Fruit fly (Drosophila melanogaster) whole organism, embryonic: ENCODE results near the gene Df31.

Experiments
- Atf3 ChIP-seq: fragments of 200-800 bp; sonication (Bioruptor generic); optimal IDR thresholded peaks from 3 replicates; lab custom pipeline; 2016; ENCODE audit warnings: missing biosample characterization, missing genetic modification characterization
- Atf6 ChIP-seq: fragments of 200-800 bp; sonication (Bioruptor generic); IDR thresholded peaks from 2 replicates; pipeline ENCODE4 v1.3.6; 2022; ENCODE audit warnings: missing biosample characterization, missing genetic modification characterization
- Awh ChIP-seq: fragments of 200-800 bp; sonication (Bioruptor generic); IDR thresholded peaks from 2 replicates; pipeline ENCODE4, ENCODE4 v1.3.6; 2022; ENCODE audit warnings: missing biosample characterization, missing genetic modification characterization
- CG10462 ChIP-seq: fragments of 200-800 bp; sonication (Bioruptor generic); optimal IDR thresholded peaks from 2 replicates; lab custom pipeline; 2016; ENCODE audit warnings: missing biosample characterization, missing genetic modification characterization
- CG12942 ChIP-seq: fragments of 200-800 bp; sonication (Bioruptor generic); optimal IDR thresholded peaks from 3 replicates; lab custom pipeline; 2016; ENCODE audit warnings: missing biosample characterization, missing genetic modification characterization
- CG13894 ChIP-seq: fragments of 200-800 bp; sonication (Bioruptor generic); optimal IDR thresholded peaks from 3 replicates; lab custom pipeline; 2018; ENCODE audit warnings: missing biosample characterization, mild to moderate bottlenecking, missing genetic modification characterization, moderate library complexity
- CG1529 ChIP-seq: fragments of 200-800 bp; sonication (Bioruptor generic); optimal IDR thresholded peaks from 3 replicates; lab custom pipeline; 2018; ENCODE audit warnings: missing biosample characterization, missing genetic modification characterization
- CG17385 ChIP-seq: fragments of 200-800 bp; sonication (Bioruptor generic); optimal IDR thresholded peaks from 3 replicates; lab custom pipeline; 2018; ENCODE audit warnings: missing biosample characterization, mild to moderate bottlenecking, missing genetic modification characterization
- CG1792 ChIP-seq: fragments of 200-800 bp; sonication (Bioruptor generic); optimal IDR thresholded peaks from 2 replicates; lab custom pipeline; 2016; ENCODE audit warnings: missing biosample characterization, missing genetic modification characterization
- CG18011 ChIP-seq: fragments of 200-800 bp; sonication (Bioruptor generic); optimal IDR thresholded peaks from 2 replicates; lab custom pipeline; 2017; ENCODE audit warnings: missing biosample characterization, missing genetic modification characterization, mild to moderate bottlenecking, moderate library complexity, missing genotype
- CG2116 ChIP-seq: fragments of 200-800 bp; sonication (Bioruptor generic); optimal IDR thresholded peaks from 3 replicates; lab custom pipeline; 2018; ENCODE audit warnings: missing biosample characterization, mild to moderate bottlenecking, missing genetic modification characterization
- CG2199 ChIP-seq: fragments of 200-800 bp; sonication (Bioruptor generic); IDR thresholded peaks from 3 replicates; pipeline ENCODE4 v1.3.6; 2022; ENCODE audit warnings: missing biosample characterization, missing genetic modification characterization
- CG2712 ChIP-seq: fragments of 200-800 bp; optimal IDR thresholded peaks from 3 replicates; lab custom pipeline; 2019; ENCODE audit warnings: missing biosample characterization, mild to moderate bottlenecking, missing genetic modification characterization, moderate library complexity
- CG31441 ChIP-seq: fragments of 200-800 bp; sonication (Bioruptor generic); IDR thresholded peaks from 2 replicates; pipeline ENCODE4 v1.3.6; 2022; ENCODE audit warnings: missing biosample characterization, missing genetic modification characterization
- CG3407 ChIP-seq: fragments of 200-800 bp; sonication (Bioruptor generic); optimal IDR thresholded peaks from 2 replicates; lab custom pipeline; 2018; ENCODE audit warnings: missing biosample characterization, mild to moderate bottlenecking, missing genetic modification characterization
- CG6813 ChIP-seq: fragments of 200-800 bp; sonication (Bioruptor generic); optimal IDR thresholded peaks from 2 replicates; lab custom pipeline; 2017; ENCODE audit warnings: missing biosample characterization, missing genetic modification characterization, mild to moderate bottlenecking, moderate library complexity, missing genetic modification reagents
- CG7271 ChIP-seq: fragments of 200-800 bp; sonication (Bioruptor generic); optimal IDR thresholded peaks from 2 replicates; lab custom pipeline; 2018; ENCODE audit warnings: missing biosample characterization, mild to moderate bottlenecking, missing genetic modification characterization, moderate library complexity
- CG7556 ChIP-seq: fragments of 200-800 bp; sonication (Bioruptor generic); optimal IDR thresholded peaks from 2 replicates; lab custom pipeline; 2017; ENCODE audit warnings: missing biosample characterization, mild to moderate bottlenecking, missing genetic modification characterization
- CG7928 ChIP-seq: fragments of 200-800 bp; sonication (Bioruptor generic); optimal IDR thresholded peaks from 2 replicates; lab custom pipeline; 2017; ENCODE audit warnings: missing biosample characterization, mild to moderate bottlenecking, missing genetic modification characterization
- CG9609 ChIP-seq: fragments of 200-800 bp; sonication (Bioruptor generic); optimal IDR thresholded peaks from 3 replicates; lab custom pipeline; 2016; ENCODE audit warnings: missing biosample characterization, missing genetic modification characterization
- CG9876 ChIP-seq: fragments of 200-800 bp; sonication (Bioruptor generic); optimal IDR thresholded peaks from 2 replicates; lab custom pipeline; 2016; ENCODE audit warnings: missing biosample characterization, missing genetic modification characterization
- CTCF ChIP-seq: fragments of 200-800 bp; sonication (Bioruptor generic); optimal IDR thresholded peaks from 2 replicates; lab custom pipeline; 2017; ENCODE audit warnings: missing biosample characterization, mild to moderate bottlenecking, missing genetic modification characterization, moderate library complexity
- Deaf1 ChIP-seq: fragments of 200-800 bp; optimal IDR thresholded peaks from 3 replicates; lab custom pipeline; 2019; ENCODE audit warnings: missing biosample characterization, mild to moderate bottlenecking, missing genetic modification characterization, moderate library complexity
- Hand ChIP-seq: fragments of 200-800 bp; sonication (Bioruptor generic); optimal IDR thresholded peaks from 2 replicates; lab custom pipeline; 2017; ENCODE audit warnings: mild to moderate bottlenecking, missing biosample characterization, missing genetic modification reagents, missing genetic modification characterization
- Kr ChIP-seq: fragments of 200-800 bp; sonication (Bioruptor generic); optimal IDR thresholded peaks from 2 replicates; lab custom pipeline; 2017; ENCODE audit warnings: missing biosample characterization, mild to moderate bottlenecking, missing genetic modification characterization
- MBD-R2 ChIP-seq: fragments of 200-800 bp; sonication (Bioruptor generic); IDR thresholded peaks from 2 replicates; pipeline ENCODE4 v1.3.6; 2022; ENCODE audit warnings: missing biosample characterization, missing genetic modification characterization
- MTF-1 ChIP-seq: fragments of 200-800 bp; sonication (Bioruptor generic); optimal IDR thresholded peaks from 2 replicates; lab custom pipeline; 2018; ENCODE audit warnings: missing biosample characterization, mild to moderate bottlenecking, missing genetic modification characterization, borderline replicate concordance
- Oli ChIP-seq: fragments of 200-800 bp; sonication (Bioruptor generic); optimal IDR thresholded peaks from 2 replicates; lab custom pipeline; 2018; ENCODE audit warnings: missing biosample characterization, mild to moderate bottlenecking, missing genetic modification characterization, moderate library complexity
- Spps ChIP-seq: fragments of 200-800 bp; sonication (Bioruptor generic); optimal IDR thresholded peaks from 2 replicates; lab custom pipeline; 2018; ENCODE audit warnings: missing biosample characterization, mild to moderate bottlenecking, missing genetic modification characterization
- Ssrp ChIP-seq: fragments of 200-800 bp; sonication (Bioruptor generic); optimal IDR thresholded peaks from 2 replicates; lab custom pipeline; 2018; ENCODE audit warnings: missing biosample characterization, mild to moderate bottlenecking, missing genetic modification characterization, moderate library complexity
- crc ChIP-seq: fragments of 200-800 bp; sonication (Bioruptor generic); optimal IDR thresholded peaks from 2 replicates; lab custom pipeline; 2016; ENCODE audit warnings: missing biosample characterization, missing genetic modification characterization
- croc ChIP-seq: fragments of 200-800 bp; sonication (Bioruptor generic); conservative IDR thresholded peaks from 3 replicates; pipeline ENCODE4 v1.3.6; 2022; ENCODE audit warnings: missing biosample characterization, missing genetic modification characterization
- ind ChIP-seq: fragments of 200-800 bp; sonication (Bioruptor generic); optimal IDR thresholded peaks from 3 replicates; lab custom pipeline; 2016; ENCODE audit warnings: missing biosample characterization, missing genetic modification characterization
- klu ChIP-seq: fragments of 200-800 bp; sonication (Bioruptor generic); IDR thresholded peaks from 2 replicates; pipeline ENCODE4 v1.3.6; 2022; ENCODE audit warnings: missing biosample characterization, missing genetic modification characterization
- kni ChIP-seq: fragments of 200-800 bp; sonication (Bioruptor generic); optimal IDR thresholded peaks from 3 replicates; lab custom pipeline; 2017; ENCODE audit warnings: mild to moderate bottlenecking, missing biosample characterization, missing genetic modification reagents, missing genetic modification characterization
- knrl ChIP-seq: fragments of 200-800 bp; sonication (Bioruptor generic); IDR thresholded peaks from 3 replicates; pipeline ENCODE4 v1.3.6; 2022; ENCODE audit warnings: missing biosample characterization, missing genetic modification characterization; ENCODE audit not compliant: partially characterized antibody
- lab ChIP-seq: fragments of 200-800 bp; sonication (Bioruptor generic); optimal IDR thresholded peaks from 3 replicates; lab custom pipeline; 2017; ENCODE audit warnings: missing biosample characterization, missing genetic modification characterization, mild to moderate bottlenecking, moderate library complexity, missing genetic modification reagents
- lola ChIP-seq, 3 experiments: fragments of >200 bp in 2 of 3; fragments of 200-800 bp in 1 of 3; sonication (Bioruptor generic) in 1 of 3; optimal IDR thresholded peaks; 2 replicates each; lab custom pipeline; 2017 to 2019; ENCODE audit warnings: missing biosample characterization in 3 of 3, missing genetic modification characterization in 3 of 3, mild to moderate bottlenecking in 1 of 3, moderate library complexity in 1 of 3
- nmo ChIP-seq: fragments of 200-800 bp; sonication (Bioruptor generic); optimal IDR thresholded peaks from 2 replicates; lab custom pipeline; 2018; ENCODE audit warnings: missing biosample characterization, mild to moderate bottlenecking, missing genetic modification characterization, moderate library complexity
- phol ChIP-seq: fragments of 200-800 bp; sonication (Bioruptor generic); optimal IDR thresholded peaks from 3 replicates; lab custom pipeline; 2018; ENCODE audit warnings: missing biosample characterization, mild to moderate bottlenecking, missing genetic modification characterization, moderate library complexity
- pita ChIP-seq: fragments of 200-800 bp; sonication (Bioruptor generic); optimal IDR thresholded peaks from 2 replicates; lab custom pipeline; 2017; ENCODE audit warnings: missing biosample characterization, mild to moderate bottlenecking, missing genetic modification characterization
- run ChIP-seq: fragments of 200-800 bp; sonication (Bioruptor generic); optimal IDR thresholded peaks from 3 replicates; lab custom pipeline; 2018; ENCODE audit warnings: missing biosample characterization, mild to moderate bottlenecking, missing genetic modification characterization
- sc ChIP-seq, 3 experiments: fragments of >200 bp in 2 of 3; fragments of 200-800 bp in 1 of 3; sonication (Bioruptor generic) in 1 of 3; optimal IDR thresholded peaks; 2 replicates in 2 of 3; 3 replicates in 1 of 3; lab custom pipeline; 2017; ENCODE audit warnings: mild to moderate bottlenecking in 1 of 3, missing biosample characterization in 1 of 3, missing genetic modification characterization in 1 of 3, missing genetic modification reagents in 1 of 3
- seq ChIP-seq: fragments of 200-800 bp; sonication (Bioruptor generic); IDR thresholded peaks from 2 replicates; pipeline ENCODE4 v1.3.6; 2022; ENCODE audit warnings: missing biosample characterization, missing genetic modification characterization
- slou ChIP-seq: fragments of 200-800 bp; sonication (Bioruptor generic); optimal IDR thresholded peaks from 3 replicates; lab custom pipeline; 2016; ENCODE audit warnings: missing biosample characterization, missing genetic modification characterization
- tap ChIP-seq: fragments of 200-800 bp; optimal IDR thresholded peaks from 3 replicates; lab custom pipeline; 2019; ENCODE audit warnings: missing biosample characterization, mild to moderate bottlenecking, missing genetic modification characterization, moderate library complexity
- trh ChIP-seq: fragments of 200-800 bp; sonication (Bioruptor generic); optimal IDR thresholded peaks from 2 replicates; lab custom pipeline; 2016; ENCODE audit warnings: missing biosample characterization, missing genetic modification characterization
- ttk ChIP-seq: fragments of 200-800 bp; sonication (Bioruptor generic); IDR thresholded peaks from 2 replicates; pipeline ENCODE4 v2.1.2; 2022; ENCODE audit warnings: missing biosample characterization, missing genetic modification characterization
- zen2 ChIP-seq: fragments of 200-800 bp; sonication (Bioruptor generic); IDR thresholded peaks from 3 replicates; pipeline ENCODE4 v1.3.6; 2022; ENCODE audit warnings: missing biosample characterization, missing genetic modification characterization; ENCODE audit not compliant: partially characterized antibody

Gene Df31

DNA sequence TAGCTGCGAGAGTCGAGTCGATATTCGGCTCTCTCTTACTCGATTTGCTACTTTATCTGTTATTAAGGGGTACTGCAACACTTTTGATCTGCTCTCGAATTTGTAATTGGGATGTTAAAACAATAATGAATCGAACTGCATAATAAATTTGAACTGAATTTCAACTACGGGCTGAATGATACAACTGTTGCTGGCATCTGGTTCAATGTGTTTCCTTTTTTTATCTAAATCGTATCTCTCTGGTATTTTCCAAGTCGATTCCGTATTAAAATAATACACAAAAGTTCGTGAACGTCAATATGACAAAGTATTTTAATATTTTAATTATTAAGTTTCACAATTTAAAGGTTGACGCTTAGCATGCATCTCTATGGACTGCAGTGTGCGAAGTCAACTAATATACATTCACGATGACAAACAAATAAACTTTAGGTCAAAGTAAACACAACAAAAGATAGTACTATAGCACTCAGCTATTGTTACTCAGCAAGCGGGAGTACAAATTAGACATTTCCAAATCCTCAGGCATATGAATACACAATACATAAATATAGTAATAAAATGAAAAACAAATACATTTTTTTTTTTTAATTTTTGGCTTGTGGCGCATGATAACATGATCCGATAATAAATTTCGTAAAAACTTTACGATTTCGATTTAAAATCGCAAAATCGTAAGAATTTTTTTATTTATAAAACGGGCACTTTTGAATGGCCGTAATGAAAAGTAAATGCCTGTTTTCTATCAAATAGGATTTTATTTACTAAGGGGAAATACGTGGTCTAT lies 5.9 kb downstream of the Df31 start, which contains the start of gene CG2201 (continued):
- TF ChIP-seq CG9876, result peak; percentile 16
- no peak for TF ChIP-seq seq (GFP tag; lab: Robert Waterston, UW)
- no peak for TF ChIP-seq tap (tag; lab: Kevin White, UChicago)
- peak; percentile 74 for TF ChIP-seq CG3407 (GFP tag; lab: Kevin White, UChicago)
- no peak for TF ChIP-seq Spps
- no peak for TF ChIP-seq crc
- peak; percentile 3 for TF ChIP-seq ind (GFP tag; lab: Kevin White, UChicago)
- TF ChIP-seq CG31441 (GFP tag; lab: Robert Waterston, UW), result peak; percentile 30
- TF ChIP-seq pita, result no peak
- no peak for TF ChIP-seq CG10462 (GFP tag; lab: Kevin White, UChicago)
- TF ChIP-seq CG13894, result peak; percentile 68
- peak in 1 of 3 experiments; percentile 24 for TF ChIP-seq lola (GFP tag; optimal IDR thresholded peaks at IDR 0.05; lab: Kevin White, UChicago)
- peak; percentile 56 for TF ChIP-seq trh (GFP tag; lab: Kevin White, UChicago)
- no peak for TF ChIP-seq Deaf1 (tag; lab: Kevin White, UChicago)
- peak; percentile 33 for TF ChIP-seq phol (tag; lab: Kevin White, UChicago)
- no peak for TF ChIP-seq Kr
- no peak for TF ChIP-seq CG7271 (tag; lab: Kevin White, UChicago)
- TF ChIP-seq croc (GFP tag; lab: Robert Waterston, UW), result no peak
- TF ChIP-seq Awh (GFP tag; lab: Robert Waterston, UW), result no peak
- no peak for TF ChIP-seq Atf3 (GFP tag; lab: Kevin White, UChicago)
- TF ChIP-seq CG7928 (GFP tag; lab: Kevin White, UChicago), result no peak
- TF ChIP-seq Hand (GFP tag; lab: Kevin White, UChicago), result peak; percentile 13
- peak; percentile 96 for TF ChIP-seq CG18011 (GFP tag; lab: Kevin White, UChicago)
- peak; percentile 5 for TF ChIP-seq lab (GFP tag; lab: Kevin White, UChicago)
- TF ChIP-seq CG9609 (GFP tag; lab: Kevin White, UChicago), result no peak
- no peak for TF ChIP-seq sc (optimal IDR thresholded peaks at IDR 0.05; lab: Kevin White, UChicago)
- TF ChIP-seq sc (GFP tag; optimal IDR thresholded peaks at IDR 0.05; lab: Kevin White, UChicago), result peak; percentile 35
- peak; percentile 27 for TF ChIP-seq CG12942 (GFP tag; lab: Kevin White, UChicago)
- TF ChIP-seq ttk (GFP tag; lab: Robert Waterston, UW), result no peak
- TF ChIP-seq run (tag; lab: Kevin White, UChicago), result peak; percentile 42
- TF ChIP-seq CG7556 (GFP tag; lab: Kevin White, UChicago), result no peak
- TF ChIP-seq CG2116 (GFP tag; lab: Kevin White, UChicago), result peak; percentile 42
- peak; percentile 14 for TF ChIP-seq Ssrp (tag; lab: Kevin White, UChicago)
- no peak for TF ChIP-seq knrl (GFP tag; lab: Robert Waterston, UW)
- TF ChIP-seq MBD-R2 (GFP tag; lab: Robert Waterston, UW), result peak; percentile 49
- peak; percentile 59 for TF ChIP-seq Oli (tag; lab: Kevin White, UChicago)
- TF ChIP-seq CG1792, result no peak
- TF ChIP-seq Atf6 (GFP tag; lab: Robert Waterston, UW), result peak; percentile 44; the same call in 1 of the 2 replicates
- no peak for TF ChIP-seq zen2 (GFP tag; lab: Robert Waterston, UW)
- peak; percentile 48 for TF ChIP-seq CG1529 (GFP tag; lab: Kevin White, UChicago)
- TF ChIP-seq MTF-1 (GFP tag; lab: Kevin White, UChicago), result peak; percentile 52
- peak; percentile 14 for TF ChIP-seq CG6813 (GFP tag; lab: Kevin White, UChicago)
- peak; percentile 20 for TF ChIP-seq CTCF (GFP tag; lab: Kevin White, UChicago)
- TF ChIP-seq kni, result no peak
- TF ChIP-seq nmo, result peak; percentile 37
- no peak for TF ChIP-seq klu
- TF ChIP-seq CG2199 (GFP tag; lab: Robert Waterston, UW), result peak; percentile 90
- no peak for TF ChIP-seq slou (GFP tag; lab: Kevin White, UChicago)
- TF ChIP-seq CG2712 (tag; lab: Kevin White, UChicago), result peak; percentile 73
- peak; percentile 37 for TF ChIP-seq CG17385 (GFP tag; lab: Kevin White, UChicago)
